Worm (Caenorhabditis elegans) whole organism, L3 larva: Measurements from ENCODE around the gene parg-1.

ENCODE experiments used
- fkh-2 ChIP-seq: fragments of 150-350 bp; optimal IDR thresholded peaks from 2 replicates; lab custom pipeline; 2014; ENCODE audit warnings: missing biosample characterization, missing genetic modification reagents, missing genetic modification characterization
- nhr-76 ChIP-seq: fragments of 150-350 bp; sonication (generic microtip); optimal IDR thresholded peaks from 5 replicates; lab custom pipeline; 2014; ENCODE audit warnings: missing biosample characterization, missing genetic modification characterization
- snpc-4 ChIP-seq: fragments of 150-350 bp; optimal IDR thresholded peaks from 2 replicates; lab custom pipeline; 2014; ENCODE audit warnings: missing biosample characterization, missing genetic modification characterization
- unc-62 ChIP-seq: fragments of 150-350 bp; sonication (generic microtip); optimal IDR thresholded peaks from 4 replicates; lab custom pipeline; 2014; ENCODE audit warnings: missing biosample characterization, missing genetic modification reagents, missing genetic modification characterization

- TF ChIP-seq fkh-2 (tag; lab: Kevin White, UChicago) (no peak), unc-62 (no peak), snpc-4 (tag; lab: Kevin White, UChicago) (peak; percentile 77), nhr-76 (no peak)
These were observed 2.3 kb upstream of the parg-1 start, which contains the start of gene F21D5.7 for ce11 chrIV:8743654-8744332.
